Worm (Caenorhabditis elegans) whole organism, mixed stage, embryonic: ENCODE measurements around the gene msp-79.

Experiments
- M03D4.4 ChIP-seq: sonication (generic microtip); optimal IDR thresholded peaks from 2 replicates; lab custom pipeline; 2017; ENCODE audit warnings: mild to moderate bottlenecking, missing genetic modification characterization, missing compliant biosample characterization
- blmp-1 ChIP-seq: fragments of 150-350 bp; optimal IDR thresholded peaks from 2 replicates; lab custom pipeline; 2014; ENCODE audit warnings: missing biosample characterization, missing genetic modification characterization
- ceh-39 ChIP-seq: fragments of 150-350 bp; optimal IDR thresholded peaks from 2 replicates; lab custom pipeline; 2014; ENCODE audit warnings: missing biosample characterization, missing genetic modification characterization
- ceh-43 ChIP-seq: fragments of 200-800 bp; sonication (Bioruptor generic); optimal IDR thresholded peaks from 2 replicates; lab custom pipeline; 2018; ENCODE audit warnings: mild to moderate bottlenecking, missing genetic modification characterization, moderate library complexity, missing compliant biosample characterization
- ces-1 ChIP-seq: fragments of 150-350 bp; optimal IDR thresholded peaks from 2 replicates; lab custom pipeline; 2014; ENCODE audit warnings: missing biosample characterization, missing genetic modification reagents, missing genetic modification characterization
- cnd-1 ChIP-seq: fragments of 200-800 bp; sonication (Bioruptor generic); optimal IDR thresholded peaks from 2 replicates; lab custom pipeline; 2018; ENCODE audit warnings: mild to moderate bottlenecking, missing genetic modification characterization, missing compliant biosample characterization
- drap-1 ChIP-seq: fragments of 200-800 bp; sonication (Bioruptor generic); optimal IDR thresholded peaks from 3 replicates; lab custom pipeline; 2018; ENCODE audit warnings: mild to moderate bottlenecking, missing genetic modification characterization, missing compliant biosample characterization
- elt-3 ChIP-seq: fragments of 150-350 bp; optimal IDR thresholded peaks from 2 replicates; lab custom pipeline; 2014; ENCODE audit warnings: missing biosample characterization, missing genetic modification characterization
- flh-1 ChIP-seq: fragments of 200-800 bp; sonication (Bioruptor generic); optimal IDR thresholded peaks from 2 replicates; lab custom pipeline; 2018; ENCODE audit warnings: mild to moderate bottlenecking, missing genetic modification characterization, moderate library complexity, missing compliant biosample characterization
- ham-2 ChIP-seq: fragments of 200-800 bp; sonication (Bioruptor generic); optimal IDR thresholded peaks from 2 replicates; lab custom pipeline; 2018; ENCODE audit warnings: mild to moderate bottlenecking, missing genetic modification characterization, missing compliant biosample characterization
- hlh-1 ChIP-seq: fragments of 150-350 bp; optimal IDR thresholded peaks from 2 replicates; lab custom pipeline; 2014; ENCODE audit warnings: missing biosample characterization, missing genetic modification reagents, missing genetic modification characterization
- lin-13 ChIP-seq: fragments of 150-350 bp; optimal IDR thresholded peaks from 2 replicates; lab custom pipeline; 2014; ENCODE audit warnings: missing biosample characterization, missing genetic modification characterization
- lin-32 ChIP-seq: fragments of 200-800 bp; sonication (Bioruptor generic); optimal IDR thresholded peaks from 2 replicates; lab custom pipeline; 2018; ENCODE audit warnings: mild to moderate bottlenecking, missing genetic modification characterization, missing compliant biosample characterization
- lsy-2 ChIP-seq: fragments of 150-350 bp; optimal IDR thresholded peaks from 2 replicates; lab custom pipeline; 2014; ENCODE audit warnings: missing biosample characterization, missing genetic modification characterization
- mab-5 ChIP-seq: fragments of 150-350 bp; optimal IDR thresholded peaks from 2 replicates; lab custom pipeline; 2014; ENCODE audit warnings: missing biosample characterization, missing genetic modification characterization
- mep-1 ChIP-seq: fragments of 150-350 bp; optimal IDR thresholded peaks from 2 replicates; lab custom pipeline; 2017; ENCODE audit warnings: missing biosample characterization, missing genetic modification reagents, missing genetic modification characterization, inconsistent platforms
- nhr-12 ChIP-seq: fragments of 150-350 bp; optimal IDR thresholded peaks from 2 replicates; lab custom pipeline; 2014; ENCODE audit warnings: missing biosample characterization, missing genetic modification characterization
- nhr-2 ChIP-seq: fragments of 150-350 bp; optimal IDR thresholded peaks from 2 replicates; lab custom pipeline; 2014; ENCODE audit warnings: missing biosample characterization, missing genetic modification characterization
- nhr-237 ChIP-seq: fragments of 150-350 bp; optimal IDR thresholded peaks from 2 replicates; lab custom pipeline; 2014; ENCODE audit warnings: missing biosample characterization, missing genetic modification characterization
- nhr-28 ChIP-seq: fragments of 150-350 bp; optimal IDR thresholded peaks from 2 replicates; lab custom pipeline; 2014; ENCODE audit warnings: missing biosample characterization, missing genetic modification characterization
- nhr-76 ChIP-seq: sonication (generic microtip); optimal IDR thresholded peaks from 2 replicates; lab custom pipeline; 2017; ENCODE audit warnings: missing biosample characterization, missing genetic modification characterization
- pha-4 ChIP-seq: fragments of 150-350 bp; optimal IDR thresholded peaks from 2 replicates; lab custom pipeline; 2018; ENCODE audit warnings: missing biosample characterization, missing genetic modification reagents, missing genetic modification characterization
- sem-2 ChIP-seq: fragments of 200-800 bp; sonication (Bioruptor generic); optimal IDR thresholded peaks from 2 replicates; lab custom pipeline; 2018; ENCODE audit warnings: mild to moderate bottlenecking, missing genetic modification characterization, missing compliant biosample characterization
- snpc-4 ChIP-seq: fragments of 150-350 bp; optimal IDR thresholded peaks from 2 replicates; lab custom pipeline; 2014; ENCODE audit warnings: missing biosample characterization, missing genetic modification characterization
- sptf-1 ChIP-seq: sonication (generic microtip); optimal IDR thresholded peaks from 2 replicates; lab custom pipeline; 2017; ENCODE audit warnings: mild to moderate bottlenecking, missing genetic modification characterization, moderate library complexity, missing compliant biosample characterization
- unc-120 ChIP-seq: sonication (generic microtip); optimal IDR thresholded peaks from 2 replicates; lab custom pipeline; 2017; ENCODE audit warnings: missing genetic modification characterization, missing compliant biosample characterization; ENCODE audit not compliant: poor library complexity, severe bottlenecking
- unc-39 ChIP-seq: fragments of 150-350 bp; optimal IDR thresholded peaks from 2 replicates; lab custom pipeline; 2014; ENCODE audit warnings: missing biosample characterization, missing genetic modification characterization
- unc-62 ChIP-seq: fragments of 150-350 bp; optimal IDR thresholded peaks from 2 replicates; lab custom pipeline; 2014; ENCODE audit warnings: missing biosample characterization, missing genetic modification reagents, missing genetic modification characterization
- zip-8 ChIP-seq: fragments of 150-350 bp; optimal IDR thresholded peaks from 2 replicates; lab custom pipeline; 2014; ENCODE audit warnings: missing biosample characterization, missing genetic modification characterization

Gene msp-79

ce11 chrIV:9748342-9748741, 18.6 kb downstream of the msp-79 start, which contains the start of gene C28D4.8:
TSS of gene C28D4.8 (minus strand) at chrIV:9748442.
- TF ChIP-seq sptf-1 (tag; lab: Kevin White, UChicago), result no peak
- TF ChIP-seq hlh-1 (tag; lab: Kevin White, UChicago), result no peak
- TF ChIP-seq nhr-12, result no peak
- no peak for TF ChIP-seq drap-1 (GFP tag; lab: Kevin White, UChicago)
- TF ChIP-seq flh-1 (GFP tag; lab: Kevin White, UChicago), result no peak
- TF ChIP-seq M03D4.4 (tag; lab: Kevin White, UChicago), result no peak
- no peak for TF ChIP-seq lin-32 (GFP tag; lab: Kevin White, UChicago)
- no peak for TF ChIP-seq mab-5
- TF ChIP-seq unc-120 (tag; lab: Kevin White, UChicago), result no peak
- TF ChIP-seq lin-13, result no peak
- TF ChIP-seq ham-2 (GFP tag; lab: Kevin White, UChicago), result no peak
- no peak for TF ChIP-seq cnd-1 (tag; lab: Kevin White, UChicago)
- TF ChIP-seq unc-39, result no peak

- TF ChIP-seq sem-2 (GFP tag; lab: Kevin White, UChicago), result no peak
- TF ChIP-seq ceh-43, result no peak
- TF ChIP-seq unc-120 (tag; lab: Kevin White, UChicago), result no peak
- no peak for TF ChIP-seq mab-5
- TF ChIP-seq pha-4 (tag; lab: Kevin White, UChicago), result no peak
- TF ChIP-seq nhr-2 (tag; lab: Kevin White, UChicago), result no peak
- no peak for TF ChIP-seq snpc-4 (tag; lab: Kevin White, UChicago)
- no peak for TF ChIP-seq lin-32 (GFP tag; lab: Kevin White, UChicago)
- no peak for TF ChIP-seq blmp-1 (tag; lab: Kevin White, UChicago)
- TF ChIP-seq drap-1 (GFP tag; lab: Kevin White, UChicago), result no peak
- no peak for TF ChIP-seq unc-39
- no peak for TF ChIP-seq lin-13
- no peak for TF ChIP-seq elt-3 (tag; lab: Kevin White, UChicago)
- TF ChIP-seq M03D4.4 (tag; lab: Kevin White, UChicago), result no peak
- no peak for TF ChIP-seq nhr-28 (tag; lab: Kevin White, UChicago)
- TF ChIP-seq mep-1, result no peak
- TF ChIP-seq ces-1 (GFP tag; lab: Kevin White, UChicago), result no peak
Measured at ce11 chrIV:9746762-9747161, 20.2 kb downstream of the msp-79 start, which contains the start of gene C28D4.5. TSS of gene C28D4.5 (minus strand) at chrIV:9746862.

ce11 chrIV:9744905-9745304, 22.0 kb downstream of the msp-79 start, which contains the start of gene C28D4.4:
TSS of gene C28D4.4 (minus strand) at chrIV:9745005.
- TF ChIP-seq M03D4.4 (tag; lab: Kevin White, UChicago), result no peak
- TF ChIP-seq unc-62, result no peak
- no peak for TF ChIP-seq mab-5
- TF ChIP-seq sptf-1 (tag; lab: Kevin White, UChicago), result no peak
- TF ChIP-seq lsy-2 (tag; lab: Kevin White, UChicago), result no peak
- no peak for TF ChIP-seq zip-8 (tag; lab: Kevin White, UChicago)
- no peak for TF ChIP-seq drap-1 (GFP tag; lab: Kevin White, UChicago)
- TF ChIP-seq blmp-1 (tag; lab: Kevin White, UChicago), result no peak
- no peak for TF ChIP-seq cnd-1 (tag; lab: Kevin White, UChicago)

- TF ChIP-seq ceh-39 (no peak), M03D4.4 (tag; lab: Kevin White, UChicago) (no peak), nhr-237 (no peak), ces-1 (GFP tag; lab: Kevin White, UChicago) (no peak), sem-2 (GFP tag; lab: Kevin White, UChicago) (no peak), drap-1 (GFP tag; lab: Kevin White, UChicago) (no peak), sptf-1 (tag; lab: Kevin White, UChicago) (no peak), lin-32 (GFP tag; lab: Kevin White, UChicago) (no peak), nhr-28 (tag; lab: Kevin White, UChicago) (no peak), unc-120 (tag; lab: Kevin White, UChicago) (no peak), pha-4 (tag; lab: Kevin White, UChicago) (no peak), elt-3 (tag; lab: Kevin White, UChicago) (no peak), blmp-1 (tag; lab: Kevin White, UChicago) (no peak), nhr-76 (tag; lab: Kevin White, UChicago) (no peak), mep-1 (no peak), mab-5 (no peak), snpc-4 (tag; lab: Kevin White, UChicago) (no peak), ham-2 (GFP tag; lab: Kevin White, UChicago) (no peak), ceh-43 (no peak), lsy-2 (tag; lab: Kevin White, UChicago) (no peak)
Measured at ce11 chrIV:9742883-9743282, 24.1 kb downstream of the msp-79 start, which contains the start of gene C28D4.7. TSS of gene C28D4.7 (minus strand) at chrIV:9743147.
